Worm (Caenorhabditis elegans): Measurements from ENCODE around the gene pde-4.

pde-4 gene

DNA sequence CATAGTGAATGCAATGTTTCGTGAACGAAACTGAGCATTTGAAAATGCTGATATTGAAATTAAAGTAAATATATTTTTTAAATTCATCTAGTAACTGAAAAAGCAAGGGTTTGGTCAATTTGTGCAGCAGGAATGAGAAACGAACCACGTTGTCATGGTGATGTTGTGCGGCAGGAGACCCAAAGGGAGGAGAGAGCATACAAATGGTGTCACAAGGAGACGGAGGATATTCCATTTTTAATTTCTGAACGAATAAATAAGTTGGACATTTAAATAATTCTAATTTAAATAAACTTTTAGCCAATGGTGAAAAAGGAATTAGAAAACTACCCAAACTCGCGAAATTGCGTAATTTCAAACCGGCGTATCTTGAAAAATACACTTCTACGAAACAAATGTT is 67.5 kb downstream of the pde-4 start, which contains the start of gene mks-3:
Gene mks-3 (minus strand): TSS at position 101 of the 400 bp plus-strand sequence.
- TF ChIP-seq nhr-43 (tag; optimal IDR thresholded peaks at IDR 0.05; ENCODE audit: poor library complexity, severe bottlenecking) (no peak), nhr-23 (tag; optimal IDR thresholded peaks at IDR 0.05) (no peak), ceh-28 (tag; optimal IDR thresholded peaks at IDR 0.05) (no peak), aly-2 (tag; optimal IDR thresholded peaks at IDR 0.05) (no peak), nhr-77 (tag; optimal IDR thresholded peaks at IDR 0.05) (no peak), snpc-4 (tag; optimal IDR thresholded peaks at IDR 0.05) (no peak), ceh-16 (tag; optimal IDR thresholded peaks at IDR 0.05) (no peak), ceh-9 (tag; optimal IDR thresholded peaks at IDR 0.05) (no peak), egl-5 (tag; optimal IDR thresholded peaks at IDR 0.05) (no peak), ztf-4 (tag; optimal IDR thresholded peaks at IDR 0.05) (no peak), zag-1 (tag; optimal IDR thresholded peaks at IDR 0.05) (no peak), nhr-11 (tag; optimal IDR thresholded peaks at IDR 0.05) (no peak), pha-4 (tag; optimal IDR thresholded peaks at IDR 0.05) (no peak), mdl-1 (tag; optimal IDR thresholded peaks at IDR 0.05) (no peak), nhr-28 (tag; optimal IDR thresholded peaks at IDR 0.05) (no peak)

DNA sequence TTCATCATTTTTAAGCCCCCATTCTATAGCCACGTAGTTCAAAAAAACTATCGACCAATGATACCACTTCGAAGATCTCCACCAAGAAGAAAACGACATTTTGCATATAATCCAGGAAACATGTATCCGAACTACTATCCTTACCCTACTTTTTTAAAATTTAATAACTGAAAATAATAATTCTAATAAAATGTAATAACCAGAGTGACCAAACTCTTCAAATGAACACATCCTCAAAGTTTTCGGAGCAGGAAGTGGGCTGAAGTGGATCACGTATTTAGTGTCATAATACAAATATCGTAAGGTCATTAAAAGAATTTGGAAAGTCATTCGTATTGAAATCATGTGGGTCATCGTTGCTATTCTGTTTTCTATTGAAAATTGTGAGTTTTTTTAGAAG is 73.6 kb downstream of the pde-4 start, which contains the start of gene F35D2.6:
Gene F35D2.6 (plus strand): TSS at position 301 of the 400 bp plus-strand sequence.
- TF ChIP-seq ZK546.5 (tag; optimal IDR thresholded peaks at IDR 0.05): no peak
- TF ChIP-seq ceh-16 (tag; optimal IDR thresholded peaks at IDR 0.05): no peak
- TF ChIP-seq ztf-4 (tag; optimal IDR thresholded peaks at IDR 0.05): no peak
- no peak for TF ChIP-seq aly-2 (tag; optimal IDR thresholded peaks at IDR 0.05)
- no peak for TF ChIP-seq snpc-4 (tag; optimal IDR thresholded peaks at IDR 0.05)
- no peak for TF ChIP-seq mdl-1 (tag; optimal IDR thresholded peaks at IDR 0.05)
- TF ChIP-seq nhr-77 (tag; optimal IDR thresholded peaks at IDR 0.05): no peak
- no peak for TF ChIP-seq hmg-11 (tag; optimal IDR thresholded peaks at IDR 0.05)
- TF ChIP-seq pqm-1 (tag; optimal IDR thresholded peaks at IDR 0.05): no peak
